Worm (Caenorhabditis elegans) whole organism, late embryonic: ENCODE results near the gene gst-10.

Experiments used
- F13H6.1 ChIP-seq: sonication (generic microtip); optimal IDR thresholded peaks from 2 replicates; lab custom pipeline; 2016; ENCODE audit warnings: missing genetic modification characterization, missing compliant biosample characterization
- K02D7.2 ChIP-seq: sonication (generic microtip); optimal IDR thresholded peaks from 2 replicates; lab custom pipeline; 2017; ENCODE audit warnings: mild to moderate bottlenecking, missing genetic modification characterization, missing compliant biosample characterization
- K09A11.1 ChIP-seq: sonication (generic microtip); optimal IDR thresholded peaks from 2 replicates; lab custom pipeline; 2017; ENCODE audit warnings: antibody characterized with exemption, mild to moderate bottlenecking, missing genetic modification characterization, missing compliant biosample characterization; ENCODE audit not compliant: insufficient read depth
- T23F11.4 ChIP-seq: fragments of 200-800 bp; sonication (Bioruptor generic); optimal IDR thresholded peaks from 2 replicates; lab custom pipeline; 2018; ENCODE audit warnings: mild to moderate bottlenecking, missing genetic modification characterization, missing compliant biosample characterization
- Y22D7AL.16 ChIP-seq: sonication (generic microtip); optimal IDR thresholded peaks from 2 replicates; lab custom pipeline; 2016; ENCODE audit warnings: missing genetic modification characterization, missing compliant biosample characterization
- ceh-14 ChIP-seq: sonication (generic microtip); optimal IDR thresholded peaks from 2 replicates; lab custom pipeline; 2016; ENCODE audit warnings: missing genotype, missing genetic modification characterization, missing compliant biosample characterization
- ceh-18 ChIP-seq: sonication (generic microtip); optimal IDR thresholded peaks from 2 replicates; lab custom pipeline; 2016; ENCODE audit warnings: missing genetic modification characterization, missing compliant biosample characterization
- ceh-22 ChIP-seq: sonication (generic microtip); optimal IDR thresholded peaks from 2 replicates; lab custom pipeline; 2017; ENCODE audit warnings: missing biosample characterization, missing genetic modification characterization
- ceh-24 ChIP-seq: sonication (generic microtip); optimal IDR thresholded peaks from 2 replicates; lab custom pipeline; 2016; ENCODE audit warnings: mild to moderate bottlenecking, missing genetic modification characterization, missing compliant biosample characterization
- ceh-30 ChIP-seq: fragments of 150-350 bp; optimal IDR thresholded peaks from 2 replicates; lab custom pipeline; 2014; ENCODE audit warnings: missing biosample characterization, missing genetic modification characterization
- ceh-34 ChIP-seq: sonication (generic microtip); optimal IDR thresholded peaks from 2 replicates; lab custom pipeline; 2016; ENCODE audit warnings: mild to moderate bottlenecking, missing genetic modification characterization, missing compliant biosample characterization
- ceh-6 ChIP-seq: fragments of 200-800 bp; sonication (Bioruptor generic); optimal IDR thresholded peaks from 2 replicates; lab custom pipeline; 2018; ENCODE audit warnings: mild to moderate bottlenecking, missing genetic modification characterization, missing compliant biosample characterization
- che-1 ChIP-seq: sonication (generic microtip); optimal IDR thresholded peaks from 2 replicates; lab custom pipeline; 2016; ENCODE audit warnings: mild to moderate bottlenecking, missing genetic modification characterization, missing compliant biosample characterization
- dve-1 ChIP-seq: sonication (generic microtip); optimal IDR thresholded peaks from 2 replicates; lab custom pipeline; 2017; ENCODE audit warnings: antibody characterized with exemption, mild to moderate bottlenecking, missing genetic modification characterization, missing compliant biosample characterization
- elt-2 ChIP-seq: sonication (generic microtip); optimal IDR thresholded peaks from 2 replicates; lab custom pipeline; 2016; ENCODE audit warnings: missing genetic modification reagents, missing genetic modification characterization, missing compliant biosample characterization
- ets-4 ChIP-seq: sonication (generic microtip); optimal IDR thresholded peaks from 2 replicates; lab custom pipeline; 2016; ENCODE audit warnings: missing genetic modification characterization, missing compliant biosample characterization
- eyg-1 ChIP-seq: sonication (generic microtip); optimal IDR thresholded peaks from 2 replicates; lab custom pipeline; 2016; ENCODE audit warnings: missing genotype, missing genetic modification characterization, missing compliant biosample characterization
- fkh-10 ChIP-seq: fragments of 150-350 bp; optimal IDR thresholded peaks from 2 replicates; lab custom pipeline; 2014; ENCODE audit warnings: missing biosample characterization, missing genetic modification reagents, missing genetic modification characterization
- fkh-6 ChIP-seq: sonication (generic microtip); optimal IDR thresholded peaks from 2 replicates; lab custom pipeline; 2016; ENCODE audit warnings: missing genetic modification characterization, missing compliant biosample characterization
- gmeb-2 ChIP-seq: sonication (generic microtip); optimal IDR thresholded peaks from 2 replicates; lab custom pipeline; 2016; ENCODE audit warnings: missing genetic modification characterization, inconsistent platforms, missing compliant biosample characterization
- hlh-13 ChIP-seq: fragments of 200-800 bp; sonication (Bioruptor generic); optimal IDR thresholded peaks from 2 replicates; lab custom pipeline; 2018; ENCODE audit warnings: mild to moderate bottlenecking, missing genetic modification characterization, missing compliant biosample characterization
- hlh-30 ChIP-seq: sonication (generic microtip); optimal IDR thresholded peaks from 2 replicates; lab custom pipeline; 2017; ENCODE audit warnings: antibody characterized with exemption, missing genetic modification characterization, missing compliant biosample characterization; ENCODE audit not compliant: insufficient read depth
- lim-6 ChIP-seq: sonication (generic microtip); optimal IDR thresholded peaks from 2 replicates; lab custom pipeline; 2016; ENCODE audit warnings: missing genetic modification characterization, missing compliant biosample characterization
- madf-2 ChIP-seq: sonication (generic microtip); optimal IDR thresholded peaks from 2 replicates; lab custom pipeline; 2017; ENCODE audit warnings: missing genetic modification characterization, missing compliant biosample characterization
- nfya-1 ChIP-seq: sonication (generic microtip); optimal IDR thresholded peaks from 2 replicates; lab custom pipeline; 2017; ENCODE audit warnings: missing genetic modification characterization, mild to moderate bottlenecking, missing compliant biosample characterization, antibody characterized with exemption, moderate library complexity
- nhr-11 ChIP-seq: fragments of 150-350 bp; optimal IDR thresholded peaks from 2 replicates; lab custom pipeline; 2014; ENCODE audit warnings: missing biosample characterization, missing genetic modification characterization
- nhr-232 ChIP-seq: sonication (generic microtip); optimal IDR thresholded peaks from 2 replicates; lab custom pipeline; 2016; ENCODE audit warnings: missing genetic modification characterization, missing compliant biosample characterization
- npax-4 ChIP-seq: sonication (generic microtip); optimal IDR thresholded peaks from 2 replicates; lab custom pipeline; 2016; ENCODE audit warnings: missing genetic modification characterization, missing compliant biosample characterization
- odd-2 ChIP-seq: sonication (generic microtip); optimal IDR thresholded peaks from 2 replicates; lab custom pipeline; 2017; ENCODE audit warnings: antibody characterized with exemption, mild to moderate bottlenecking, missing genetic modification characterization, missing compliant biosample characterization
- pag-3 ChIP-seq: sonication (generic microtip); optimal IDR thresholded peaks from 2 replicates; lab custom pipeline; 2016; ENCODE audit warnings: missing compliant biosample characterization, missing genetic modification characterization, borderline replicate concordance
- pax-1 ChIP-seq: fragments of 150-350 bp; optimal IDR thresholded peaks from 2 replicates; lab custom pipeline; 2014; ENCODE audit warnings: missing biosample characterization, missing genetic modification characterization
- pros-1 ChIP-seq: fragments of 150-350 bp; optimal IDR thresholded peaks from 2 replicates; lab custom pipeline; 2014; ENCODE audit warnings: missing biosample characterization, missing genetic modification reagents, missing genetic modification characterization
- rnt-1 ChIP-seq: sonication (generic microtip); optimal IDR thresholded peaks from 2 replicates; lab custom pipeline; 2016; ENCODE audit warnings: missing genetic modification characterization, missing compliant biosample characterization
- sdc-2 ChIP-seq: sonication (generic microtip); optimal IDR thresholded peaks from 2 replicates; lab custom pipeline; 2016; ENCODE audit warnings: missing genotype, missing genetic modification characterization, missing compliant biosample characterization
- sox-2 ChIP-seq: fragments of 200-800 bp; sonication (Bioruptor generic); IDR thresholded peaks from 2 replicates; pipeline ENCODE4 v1.3.6; 2022; ENCODE audit warnings: missing genetic modification reagents, missing genetic modification characterization, missing compliant biosample characterization
- tbx-2 ChIP-seq: sonication (generic microtip); optimal IDR thresholded peaks from 2 replicates; lab custom pipeline; 2016; ENCODE audit warnings: missing genetic modification characterization, missing compliant biosample characterization
- tbx-7 ChIP-seq: sonication (generic microtip); optimal IDR thresholded peaks from 2 replicates; lab custom pipeline; 2016; ENCODE audit warnings: missing genotype, missing genetic modification characterization, missing compliant biosample characterization
- unc-42 ChIP-seq: sonication (generic microtip); optimal IDR thresholded peaks from 2 replicates; lab custom pipeline; 2016; ENCODE audit warnings: missing genotype, missing genetic modification characterization, missing compliant biosample characterization
- unc-55 ChIP-seq: sonication (generic microtip); optimal IDR thresholded peaks from 2 replicates; lab custom pipeline; 2017; ENCODE audit warnings: missing biosample characterization, missing genetic modification reagents, missing genetic modification characterization

gst-10 gene

DNA sequence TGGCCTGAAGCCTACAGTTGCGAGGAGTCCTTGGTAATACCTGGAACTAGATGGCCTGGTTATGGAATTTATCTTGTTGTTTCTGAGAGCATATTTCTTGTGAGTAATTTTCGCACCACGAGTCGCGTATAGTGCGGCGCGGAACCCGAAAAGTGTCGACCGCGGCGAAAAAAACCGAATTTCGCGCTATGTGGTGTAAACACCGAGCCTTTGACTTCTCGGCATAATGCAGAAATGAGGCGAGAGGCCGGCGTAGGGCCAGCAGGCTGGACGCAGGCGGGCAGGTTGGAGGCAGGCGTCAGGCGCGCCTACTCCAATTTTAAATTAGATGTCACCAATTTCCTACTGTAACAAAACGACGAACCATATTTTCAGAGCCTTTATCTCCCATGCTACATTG is 14.2 kb downstream of the gst-10 start:
- TF ChIP-seq Y22D7AL.16 (no peak), pax-1 (tag; lab: Kevin White, UChicago) (no peak), ceh-14 (no peak), unc-42 (tag; lab: Kevin White, UChicago) (no peak), fkh-6 (tag; lab: Kevin White, UChicago) (no peak)

DNA sequence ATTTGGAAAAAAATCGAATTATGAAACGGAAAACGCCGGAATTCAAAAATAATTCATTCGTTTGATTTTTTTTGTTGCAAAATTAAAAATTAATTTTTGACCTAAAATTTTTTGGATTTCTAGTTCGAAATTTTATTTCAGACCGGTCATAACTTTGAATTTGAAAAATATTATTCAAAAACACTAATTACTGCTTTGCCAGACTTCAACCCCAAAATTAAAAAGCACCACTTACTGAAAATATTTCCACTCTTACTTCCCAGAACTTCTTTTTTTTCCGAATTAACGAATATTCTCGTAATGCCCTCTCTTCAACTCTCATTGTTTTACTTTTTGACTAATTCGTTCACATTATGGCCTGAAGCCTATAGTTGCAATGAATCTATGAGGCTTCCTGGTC is 16.1 kb downstream of the gst-10 start, which contains the start of gene srt-4:
Gene srt-4, plus strand, starts transcription at position 301 of the 400 bp plus-strand sequence.
- no peak for TF ChIP-seq tbx-2
- TF ChIP-seq T23F11.4 (GFP tag; lab: Kevin White, UChicago): no peak
- TF ChIP-seq K02D7.2 (tag; lab: Kevin White, UChicago): no peak
- TF ChIP-seq rnt-1: no peak
- no peak for TF ChIP-seq che-1
- no peak for TF ChIP-seq ceh-30 (tag; lab: Kevin White, UChicago)
- TF ChIP-seq fkh-10: no peak
- TF ChIP-seq fkh-6 (tag; lab: Kevin White, UChicago): no peak
- no peak for TF ChIP-seq hlh-30
- no peak for TF ChIP-seq ceh-34 (tag; lab: Kevin White, UChicago)
- no peak for TF ChIP-seq pag-3

DNA sequence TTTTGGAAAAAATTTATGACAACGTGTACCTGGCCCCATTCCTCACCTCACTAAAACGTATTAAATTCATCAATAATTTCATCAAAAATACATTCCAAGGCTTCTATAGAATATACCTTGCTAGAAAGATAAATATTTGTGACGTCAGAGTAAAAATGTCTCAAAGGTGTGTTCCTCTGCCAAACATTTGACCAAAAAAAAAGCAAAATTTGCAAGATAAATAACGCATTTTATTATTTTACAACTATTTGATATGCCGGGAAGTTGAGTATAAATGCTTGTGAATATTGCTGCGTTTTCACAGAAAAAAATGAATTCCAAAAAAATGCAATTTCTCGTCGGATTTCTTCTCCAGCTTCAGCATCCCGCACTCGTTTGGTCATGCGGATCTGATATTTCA is 19.1 kb downstream of the gst-10 start, which contains the start of gene C29G2.3:
Gene C29G2.3, plus strand, starts transcription at position 301 of the 400 bp plus-strand sequence.
- TF ChIP-seq madf-2 (tag; lab: Kevin White, UChicago) (no peak), pax-1 (tag; lab: Kevin White, UChicago) (no peak), elt-2 (tag; lab: Kevin White, UChicago) (no peak), ceh-22 (no peak), ets-4 (no peak), pros-1 (tag; lab: Kevin White, UChicago) (no peak), fkh-10 (no peak), sdc-2 (tag; lab: Kevin White, UChicago) (no peak), npax-4 (no peak), dve-1 (tag; lab: Kevin White, UChicago) (no peak), che-1 (no peak)

DNA sequence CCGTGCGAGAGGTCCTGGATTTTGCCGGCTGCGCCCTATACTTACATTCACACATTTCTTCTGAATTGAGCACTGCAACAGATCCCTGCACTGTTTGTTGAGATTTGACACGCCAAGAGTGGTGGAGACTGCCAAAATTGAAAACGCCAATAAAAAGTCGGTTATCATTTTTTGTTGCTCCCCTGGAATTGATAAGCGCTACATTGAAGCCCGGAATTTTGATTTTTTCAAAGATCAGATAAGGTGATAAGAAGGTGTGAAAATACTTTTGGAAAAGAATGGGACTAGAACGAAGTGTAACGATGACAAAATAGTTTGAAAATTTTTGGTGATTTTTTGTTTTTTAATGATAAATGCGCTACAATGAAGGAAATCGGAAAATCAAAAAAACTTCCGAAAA is 24.2 kb downstream of the gst-10 start, which contains the start of gene C29G2.6:
Gene C29G2.6, minus strand, starts transcription at position 182 of the 400 bp plus-strand sequence.
- no peak for TF ChIP-seq sdc-2 (tag; lab: Kevin White, UChicago)
- TF ChIP-seq hlh-13 (GFP tag; lab: Kevin White, UChicago): no peak
- no peak for TF ChIP-seq ceh-24 (tag; lab: Kevin White, UChicago)
- TF ChIP-seq nhr-232 (tag; lab: Kevin White, UChicago): no peak
- TF ChIP-seq eyg-1 (tag; lab: Kevin White, UChicago): no peak
- no peak for TF ChIP-seq ceh-6 (GFP tag; lab: Kevin White, UChicago)
- no peak for TF ChIP-seq K09A11.1 (tag; lab: Kevin White, UChicago)
- TF ChIP-seq ceh-30 (tag; lab: Kevin White, UChicago): no peak
- TF ChIP-seq ceh-14: no peak
- no peak for TF ChIP-seq pros-1 (tag; lab: Kevin White, UChicago)
- no peak for TF ChIP-seq dve-1 (tag; lab: Kevin White, UChicago)
- TF ChIP-seq nhr-11 (tag; lab: Kevin White, UChicago): no peak
- TF ChIP-seq tbx-7: no peak
- no peak for TF ChIP-seq sox-2 (GFP tag; lab: Robert Waterston, UW)
- no peak for TF ChIP-seq nfya-1 (tag; lab: Kevin White, UChicago)
- no peak for TF ChIP-seq F13H6.1 (tag; lab: Kevin White, UChicago)
- no peak for TF ChIP-seq gmeb-2 (tag; lab: Kevin White, UChicago)

DNA sequence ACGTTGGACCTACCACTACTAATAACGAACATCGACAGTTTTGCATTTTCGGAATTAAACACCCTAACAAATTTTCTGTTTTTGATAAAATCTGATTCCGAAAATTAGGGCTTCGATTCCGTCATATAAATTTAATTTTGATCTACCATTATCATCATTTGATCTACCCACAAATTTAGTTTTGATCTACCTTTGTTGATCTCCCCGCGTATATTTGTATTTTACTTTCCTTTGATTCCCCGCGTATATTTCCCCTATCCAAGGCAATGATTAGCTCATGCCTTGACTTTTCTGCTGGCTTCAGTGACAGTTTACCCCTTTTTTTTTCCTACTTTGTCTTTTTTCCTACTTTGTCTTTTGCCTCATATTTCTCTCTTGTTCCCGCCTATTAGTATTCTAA is 28.3 kb downstream of the gst-10 start:
- TF ChIP-seq odd-2 (tag; lab: Kevin White, UChicago) (no peak), dve-1 (tag; lab: Kevin White, UChicago) (no peak), ceh-30 (tag; lab: Kevin White, UChicago) (no peak), rnt-1 (no peak), lim-6 (tag; lab: Kevin White, UChicago) (no peak), nhr-11 (tag; lab: Kevin White, UChicago) (no peak), eyg-1 (tag; lab: Kevin White, UChicago) (no peak), ceh-18 (no peak), elt-2 (tag; lab: Kevin White, UChicago) (no peak), pros-1 (tag; lab: Kevin White, UChicago) (no peak), unc-55 (GFP tag; lab: Kevin White, UChicago) (no peak), npax-4 (no peak), che-1 (no peak)
- TF ChIP-seq, all 69 proteins: peak for 0
